Worm (Caenorhabditis elegans) whole organism, early embryonic: ENCODE results near the gene mlp-1.

Source experiments
- B0310.2 ChIP-seq: sonication (generic microtip); optimal IDR thresholded peaks from 2 replicates; lab custom pipeline; 2016; ENCODE audit warnings: mild to moderate bottlenecking, missing genetic modification characterization, missing compliant biosample characterization
- F13C5.2 ChIP-seq: sonication (generic microtip); optimal IDR thresholded peaks from 2 replicates; lab custom pipeline; 2017; ENCODE audit warnings: mild to moderate bottlenecking, missing genetic modification characterization, inconsistent platforms, missing compliant biosample characterization
- aly-1 ChIP-seq: sonication (generic microtip); optimal IDR thresholded peaks from 2 replicates; lab custom pipeline; 2016; ENCODE audit warnings: missing genetic modification characterization, missing compliant biosample characterization
- ama-1 ChIP-seq: fragments of 150-350 bp; optimal IDR thresholded peaks from 2 replicates; lab custom pipeline; 2014
- ceh-13 ChIP-seq: fragments of 200-800 bp; sonication (Bioruptor generic); optimal IDR thresholded peaks from 2 replicates; lab custom pipeline; 2018; ENCODE audit warnings: mild to moderate bottlenecking, missing genetic modification characterization, missing compliant biosample characterization
- ceh-36 ChIP-seq: sonication (generic microtip); optimal IDR thresholded peaks from 2 replicates; lab custom pipeline; 2016; ENCODE audit warnings: missing genetic modification characterization, inconsistent platforms, missing compliant biosample characterization
- ets-7 ChIP-seq: sonication (generic microtip); optimal IDR thresholded peaks from 2 replicates; lab custom pipeline; 2016; ENCODE audit warnings: missing genotype, missing genetic modification characterization, missing compliant biosample characterization
- flt-1 ChIP-seq: fragments of 200-800 bp; sonication (Bioruptor generic); IDR thresholded peaks from 2 replicates; pipeline ENCODE4 v1.3.6; 2022; ENCODE audit warnings: missing genetic modification characterization, missing compliant biosample characterization
- hmbx-1 ChIP-seq: sonication (generic microtip); optimal IDR thresholded peaks from 2 replicates; lab custom pipeline; 2016; ENCODE audit warnings: mild to moderate bottlenecking, missing genetic modification characterization, missing compliant biosample characterization
- hmg-4 ChIP-seq: fragments of 200-800 bp; sonication (Bioruptor generic); optimal IDR thresholded peaks from 2 replicates; lab custom pipeline; 2018; ENCODE audit warnings: mild to moderate bottlenecking, missing genetic modification characterization, missing compliant biosample characterization
- hnd-1 ChIP-seq: sonication (generic microtip); optimal IDR thresholded peaks from 2 replicates; lab custom pipeline; 2016; ENCODE audit warnings: missing genetic modification characterization, missing compliant biosample characterization
- pes-1 ChIP-seq: fragments of 200-800 bp; sonication (Bioruptor generic); IDR thresholded peaks from 2 replicates; pipeline ENCODE4 v1.3.6; 2022; ENCODE audit warnings: missing genetic modification reagents, missing genetic modification characterization, missing compliant biosample characterization
- scrt-1 ChIP-seq: fragments of 200-800 bp; sonication (Bioruptor generic); IDR thresholded peaks from 2 replicates; pipeline ENCODE4 v1.3.6; 2022; ENCODE audit warnings: missing genetic modification characterization, missing compliant biosample characterization
- sea-1 ChIP-seq: fragments of 200-800 bp; sonication (Bioruptor generic); conservative IDR thresholded peaks from 2 replicates; pipeline ENCODE4 v1.3.6; 2022; ENCODE audit warnings: missing genetic modification characterization, missing compliant biosample characterization
- tbx-11 ChIP-seq: fragments of 200-800 bp; sonication (Bioruptor generic); IDR thresholded peaks from 2 replicates; pipeline ENCODE4 v1.3.6; 2022; ENCODE audit warnings: missing genetic modification characterization, missing compliant biosample characterization
- tbx-37 ChIP-seq: fragments of 200-800 bp; sonication (Bioruptor generic); conservative IDR thresholded peaks from 2 replicates; pipeline ENCODE4 v1.3.6; 2022; ENCODE audit warnings: missing genetic modification reagents, missing genetic modification characterization, missing compliant biosample characterization
- tra-4 ChIP-seq: sonication (generic microtip); optimal IDR thresholded peaks from 2 replicates; lab custom pipeline; 2017; ENCODE audit warnings: missing genetic modification characterization, missing compliant biosample characterization

The mlp-1 gene

DNA sequence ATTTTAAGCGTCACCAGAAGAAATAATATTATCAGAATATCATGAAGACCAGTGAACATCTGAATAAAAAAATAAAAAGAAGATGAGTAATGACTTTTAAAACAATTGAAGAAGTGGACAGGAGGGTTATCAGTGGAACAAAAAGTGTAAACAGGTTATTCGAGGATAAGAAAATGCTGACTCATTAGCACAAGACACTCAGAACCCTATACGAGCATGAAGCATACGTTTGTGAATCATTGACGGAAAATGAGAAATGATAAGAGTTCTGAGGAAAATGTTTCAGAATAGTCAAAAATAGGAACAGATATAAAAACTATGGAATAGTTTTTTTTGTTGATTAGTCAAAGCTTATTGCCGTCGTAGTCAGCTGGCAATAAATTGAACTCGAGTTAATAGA lies 42.0 kb downstream of the mlp-1 start, which contains the start of gene zmp-1:
Gene zmp-1 (minus strand): TSS at position 101 of the 400 bp plus-strand sequence.
- TF ChIP-seq flt-1 (GFP tag; lab: Robert Waterston, UW) (no peak), hmbx-1 (no peak), tbx-11 (no peak), tbx-37 (GFP tag; lab: Robert Waterston, UW) (no peak), ama-1 (no peak), scrt-1 (GFP tag; lab: Robert Waterston, UW) (no peak), aly-1 (tag; lab: Kevin White, UChicago) (no peak), F13C5.2 (no peak), tra-4 (tag; lab: Kevin White, UChicago) (no peak), B0310.2 (tag; lab: Kevin White, UChicago) (no peak), ceh-13 (no peak)

DNA sequence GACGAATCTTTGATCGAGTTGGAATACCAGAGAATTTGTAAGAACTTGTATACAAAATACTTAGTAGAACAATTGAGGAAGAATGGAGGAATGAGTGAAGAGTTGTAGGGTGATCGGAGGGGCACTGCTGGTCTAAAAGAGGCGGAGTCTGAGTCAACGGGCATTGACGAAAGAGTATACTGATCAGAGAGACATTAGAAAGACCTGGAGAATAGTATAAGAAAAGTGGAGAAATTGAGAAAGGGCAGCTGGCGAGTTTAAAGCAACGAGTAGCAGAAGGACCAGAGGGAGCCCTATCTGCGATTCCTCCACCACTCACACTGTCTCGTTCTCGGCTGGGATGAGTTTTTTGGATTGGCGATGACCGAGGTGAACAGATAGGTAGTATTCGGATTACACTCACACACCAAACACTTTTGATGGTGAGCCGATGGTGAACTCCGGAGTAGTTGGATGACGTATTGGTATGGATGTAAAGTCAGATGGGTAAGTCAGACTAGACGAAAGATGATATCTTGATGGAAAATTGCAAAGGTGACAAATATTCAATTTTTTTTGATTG lies 43.3 kb downstream of the mlp-1 start, which contains the start of gene EGAP1.5:
Gene EGAP1.5 (plus strand): TSS at position 289 of the 562 bp plus-strand sequence.
- no peak for TF ChIP-seq ama-1
- TF ChIP-seq hmg-4 (GFP tag; lab: Kevin White, UChicago), result no peak
- TF ChIP-seq sea-1 (GFP tag; lab: Robert Waterston, UW), result no peak
- TF ChIP-seq hmbx-1, result no peak
- TF ChIP-seq ceh-36 (tag; lab: Kevin White, UChicago), result no peak

- TF ChIP-seq tra-4 (tag; lab: Kevin White, UChicago), result no peak
- TF ChIP-seq pes-1 (GFP tag; lab: Robert Waterston, UW), result no peak
- TF ChIP-seq sea-1 (GFP tag; lab: Robert Waterston, UW), result no peak
- TF ChIP-seq hmg-4 (GFP tag; lab: Kevin White, UChicago), result no peak
- no peak for TF ChIP-seq tbx-37 (GFP tag; lab: Robert Waterston, UW)
- no peak for TF ChIP-seq ama-1
- TF ChIP-seq hnd-1, result no peak
- no peak for TF ChIP-seq tbx-11
- TF ChIP-seq flt-1 (GFP tag; lab: Robert Waterston, UW), result no peak
- no peak for TF ChIP-seq ets-7 (tag; lab: Kevin White, UChicago)
These were observed 44.2 kb downstream of the mlp-1 start for ce11 chrIII:5930659-5931058.

- TF ChIP-seq flt-1 (GFP tag; lab: Robert Waterston, UW), result no peak
- TF ChIP-seq scrt-1 (GFP tag; lab: Robert Waterston, UW), result no peak
- TF ChIP-seq tbx-11, result no peak
- TF ChIP-seq tbx-37 (GFP tag; lab: Robert Waterston, UW), result no peak
- no peak for TF ChIP-seq hmbx-1
- TF ChIP-seq ceh-36 (tag; lab: Kevin White, UChicago), result no peak
- TF ChIP-seq hnd-1, result no peak
- TF ChIP-seq hmg-4 (GFP tag; lab: Kevin White, UChicago), result no peak
- TF ChIP-seq aly-1 (tag; lab: Kevin White, UChicago), result no peak
- no peak for TF ChIP-seq B0310.2 (tag; lab: Kevin White, UChicago)
- TF ChIP-seq ama-1, result no peak
- no peak for TF ChIP-seq pes-1 (GFP tag; lab: Robert Waterston, UW)
- TF ChIP-seq sea-1 (GFP tag; lab: Robert Waterston, UW), result no peak
- TF ChIP-seq ets-7 (tag; lab: Kevin White, UChicago), result no peak
- no peak for TF ChIP-seq F13C5.2
- TF ChIP-seq tra-4 (tag; lab: Kevin White, UChicago), result no peak
- no peak for TF ChIP-seq ceh-13
These were observed 49.1 kb downstream of the mlp-1 start, which contains the start of the genes dnc-2 and bcl-7 for ce11 chrIII:5925724-5926123. Gene dnc-2, minus strand, starts transcription at chrIII:5925756. Gene bcl-7, plus strand, starts transcription at chrIII:5926086.

- TF ChIP-seq flt-1 (GFP tag; lab: Robert Waterston, UW), result no peak
- TF ChIP-seq aly-1 (tag; lab: Kevin White, UChicago), result no peak
- no peak for TF ChIP-seq pes-1 (GFP tag; lab: Robert Waterston, UW)
These were observed 52.6 kb downstream of the mlp-1 start for ce11 chrIII:5922236-5922635.
